Worm (Caenorhabditis elegans) whole organism, mixed stage, embryonic: ENCODE results near the gene dmsr-8.
A peak's percentile ranks its signal among the peaks of the same experiment; 100 is the strongest.

Experiments used
- M03D4.4 ChIP-seq: sonication (generic microtip); optimal IDR thresholded peaks from 2 replicates; lab custom pipeline; 2017; ENCODE audit warnings: mild to moderate bottlenecking, missing genetic modification characterization, missing compliant biosample characterization
- blmp-1 ChIP-seq: fragments of 150-350 bp; optimal IDR thresholded peaks from 2 replicates; lab custom pipeline; 2014; ENCODE audit warnings: missing biosample characterization, missing genetic modification characterization
- ceh-39 ChIP-seq: fragments of 150-350 bp; optimal IDR thresholded peaks from 2 replicates; lab custom pipeline; 2014; ENCODE audit warnings: missing biosample characterization, missing genetic modification characterization
- ceh-43 ChIP-seq: fragments of 200-800 bp; sonication (Bioruptor generic); optimal IDR thresholded peaks from 2 replicates; lab custom pipeline; 2018; ENCODE audit warnings: mild to moderate bottlenecking, missing genetic modification characterization, moderate library complexity, missing compliant biosample characterization
- ceh-83 ChIP-seq: fragments of 200-800 bp; sonication (Bioruptor generic); optimal IDR thresholded peaks from 2 replicates; lab custom pipeline; 2018; ENCODE audit warnings: mild to moderate bottlenecking, missing genetic modification characterization, missing compliant biosample characterization
- cnd-1 ChIP-seq: fragments of 200-800 bp; sonication (Bioruptor generic); optimal IDR thresholded peaks from 2 replicates; lab custom pipeline; 2018; ENCODE audit warnings: mild to moderate bottlenecking, missing genetic modification characterization, missing compliant biosample characterization
- drap-1 ChIP-seq: fragments of 200-800 bp; sonication (Bioruptor generic); optimal IDR thresholded peaks from 3 replicates; lab custom pipeline; 2018; ENCODE audit warnings: mild to moderate bottlenecking, missing genetic modification characterization, missing compliant biosample characterization
- elt-1 ChIP-seq: sonication (generic microtip); optimal IDR thresholded peaks from 2 replicates; lab custom pipeline; 2017; ENCODE audit warnings: missing genetic modification characterization, mild to moderate bottlenecking, missing compliant biosample characterization, antibody characterized with exemption, moderate library complexity, borderline replicate concordance; ENCODE audit not compliant: insufficient read depth
- elt-3 ChIP-seq: fragments of 150-350 bp; optimal IDR thresholded peaks from 2 replicates; lab custom pipeline; 2014; ENCODE audit warnings: missing biosample characterization, missing genetic modification characterization
- flh-1 ChIP-seq: fragments of 200-800 bp; sonication (Bioruptor generic); optimal IDR thresholded peaks from 2 replicates; lab custom pipeline; 2018; ENCODE audit warnings: mild to moderate bottlenecking, missing genetic modification characterization, moderate library complexity, missing compliant biosample characterization
- hlh-1 ChIP-seq: fragments of 150-350 bp; optimal IDR thresholded peaks from 2 replicates; lab custom pipeline; 2014; ENCODE audit warnings: missing biosample characterization, missing genetic modification reagents, missing genetic modification characterization
- lin-32 ChIP-seq: fragments of 200-800 bp; sonication (Bioruptor generic); optimal IDR thresholded peaks from 2 replicates; lab custom pipeline; 2018; ENCODE audit warnings: mild to moderate bottlenecking, missing genetic modification characterization, missing compliant biosample characterization
- lsy-2 ChIP-seq: fragments of 150-350 bp; optimal IDR thresholded peaks from 2 replicates; lab custom pipeline; 2014; ENCODE audit warnings: missing biosample characterization, missing genetic modification characterization
- mab-5 ChIP-seq: fragments of 150-350 bp; optimal IDR thresholded peaks from 2 replicates; lab custom pipeline; 2014; ENCODE audit warnings: missing biosample characterization, missing genetic modification characterization
- mep-1 ChIP-seq: fragments of 150-350 bp; optimal IDR thresholded peaks from 2 replicates; lab custom pipeline; 2017; ENCODE audit warnings: missing biosample characterization, missing genetic modification reagents, missing genetic modification characterization, inconsistent platforms
- mls-2 ChIP-seq: sonication (generic microtip); optimal IDR thresholded peaks from 2 replicates; lab custom pipeline; 2016; ENCODE audit warnings: mild to moderate bottlenecking, missing genetic modification characterization, moderate library complexity, missing compliant biosample characterization
- nhr-12 ChIP-seq: fragments of 150-350 bp; optimal IDR thresholded peaks from 2 replicates; lab custom pipeline; 2014; ENCODE audit warnings: missing biosample characterization, missing genetic modification characterization
- nhr-2 ChIP-seq: fragments of 150-350 bp; optimal IDR thresholded peaks from 2 replicates; lab custom pipeline; 2014; ENCODE audit warnings: missing biosample characterization, missing genetic modification characterization
- nhr-237 ChIP-seq: fragments of 150-350 bp; optimal IDR thresholded peaks from 2 replicates; lab custom pipeline; 2014; ENCODE audit warnings: missing biosample characterization, missing genetic modification characterization
- nhr-28 ChIP-seq: fragments of 150-350 bp; optimal IDR thresholded peaks from 2 replicates; lab custom pipeline; 2014; ENCODE audit warnings: missing biosample characterization, missing genetic modification characterization
- nhr-76 ChIP-seq: sonication (generic microtip); optimal IDR thresholded peaks from 2 replicates; lab custom pipeline; 2017; ENCODE audit warnings: missing biosample characterization, missing genetic modification characterization
- sem-2 ChIP-seq: fragments of 200-800 bp; sonication (Bioruptor generic); optimal IDR thresholded peaks from 2 replicates; lab custom pipeline; 2018; ENCODE audit warnings: mild to moderate bottlenecking, missing genetic modification characterization, missing compliant biosample characterization
- snpc-4 ChIP-seq: fragments of 150-350 bp; optimal IDR thresholded peaks from 2 replicates; lab custom pipeline; 2014; ENCODE audit warnings: missing biosample characterization, missing genetic modification characterization
- unc-120 ChIP-seq: sonication (generic microtip); optimal IDR thresholded peaks from 2 replicates; lab custom pipeline; 2017; ENCODE audit warnings: missing genetic modification characterization, missing compliant biosample characterization; ENCODE audit not compliant: poor library complexity, severe bottlenecking
- unc-39 ChIP-seq: fragments of 150-350 bp; optimal IDR thresholded peaks from 2 replicates; lab custom pipeline; 2014; ENCODE audit warnings: missing biosample characterization, missing genetic modification characterization
- unc-62 ChIP-seq: fragments of 150-350 bp; optimal IDR thresholded peaks from 2 replicates; lab custom pipeline; 2014; ENCODE audit warnings: missing biosample characterization, missing genetic modification reagents, missing genetic modification characterization

The dmsr-8 gene

ce11 chrV:10476864-10477443 is 37.2 kb downstream of the dmsr-8 start:
- TF ChIP-seq drap-1 (GFP tag; lab: Kevin White, UChicago) (no peak), nhr-28 (tag; lab: Kevin White, UChicago) (no peak), ceh-83 (GFP tag; lab: Kevin White, UChicago) (no peak), flh-1 (GFP tag; lab: Kevin White, UChicago) (no peak), cnd-1 (tag; lab: Kevin White, UChicago) (no peak), unc-120 (tag; lab: Kevin White, UChicago) (no peak), lsy-2 (no peak)

- TF ChIP-seq blmp-1 (tag; lab: Kevin White, UChicago) (no peak), cnd-1 (tag; lab: Kevin White, UChicago) (no peak), lsy-2 (no peak), elt-3 (no peak)
Measured at ce11 chrV:10475421-10475820, 38.8 kb downstream of the dmsr-8 start.

- no peak for TF ChIP-seq nhr-76 (tag; lab: Kevin White, UChicago)
- TF ChIP-seq nhr-28 (tag; lab: Kevin White, UChicago) = no peak
- TF ChIP-seq elt-3 = no peak
- TF ChIP-seq nhr-2 = no peak
- TF ChIP-seq unc-120 (tag; lab: Kevin White, UChicago) = no peak
- TF ChIP-seq M03D4.4 (tag; lab: Kevin White, UChicago) = no peak
- TF ChIP-seq lin-32 (GFP tag; lab: Kevin White, UChicago) = no peak
- no peak for TF ChIP-seq hlh-1 (tag; lab: Kevin White, UChicago)
- no peak for TF ChIP-seq lsy-2
- no peak for TF ChIP-seq ceh-43 (GFP tag; lab: Kevin White, UChicago)
- no peak for TF ChIP-seq nhr-12 (tag; lab: Kevin White, UChicago)
- TF ChIP-seq nhr-237 (tag; lab: Kevin White, UChicago) = no peak
Measured at ce11 chrV:10474040-10474439, 40.1 kb downstream of the dmsr-8 start.

- TF ChIP-seq nhr-76 (tag; lab: Kevin White, UChicago) (no peak), ceh-39 (tag; lab: Kevin White, UChicago) (no peak), hlh-1 (tag; lab: Kevin White, UChicago) (peak; percentile 55), mab-5 (tag; lab: Kevin White, UChicago) (no peak)
Measured at ce11 chrV:10472901-10473774, 41.0 kb downstream of the dmsr-8 start.

ce11 chrV:10471007-10471406 is 43.2 kb downstream of the dmsr-8 start:
- no peak for TF ChIP-seq snpc-4 (tag; lab: Kevin White, UChicago)
- TF ChIP-seq mls-2 (tag; lab: Kevin White, UChicago) = no peak
- TF ChIP-seq M03D4.4 (tag; lab: Kevin White, UChicago) = no peak
- TF ChIP-seq elt-1 = no peak
- TF ChIP-seq elt-3 = no peak
- no peak for TF ChIP-seq mep-1 (tag; lab: Kevin White, UChicago)
- no peak for TF ChIP-seq cnd-1 (tag; lab: Kevin White, UChicago)
- TF ChIP-seq unc-39 (tag; lab: Kevin White, UChicago) = no peak
- TF ChIP-seq hlh-1 (tag; lab: Kevin White, UChicago) = no peak
- no peak for TF ChIP-seq unc-62 (GFP tag; lab: Kevin White, UChicago)
- TF ChIP-seq nhr-12 (tag; lab: Kevin White, UChicago) = no peak
- TF ChIP-seq nhr-28 (tag; lab: Kevin White, UChicago) = no peak
- no peak for TF ChIP-seq sem-2 (GFP tag; lab: Kevin White, UChicago)

- TF ChIP-seq nhr-28 (tag; lab: Kevin White, UChicago) = no peak
- no peak for TF ChIP-seq blmp-1 (tag; lab: Kevin White, UChicago)
- no peak for TF ChIP-seq nhr-12 (tag; lab: Kevin White, UChicago)
Measured at ce11 chrV:10469845-10470244, 44.3 kb downstream of the dmsr-8 start.
